Worm (Caenorhabditis elegans) whole organism, L4 larva: ENCODE measurements around the gene srt-5.

ENCODE experiments used
- ceh-62 ChIP-seq: sonication (generic microtip); optimal IDR thresholded peaks from 2 replicates; lab custom pipeline; 2017; ENCODE audit warnings: missing biosample characterization, missing genetic modification characterization
- daf-16 ChIP-seq, 3 experiments: sonication (generic microtip); optimal IDR thresholded peaks; 2 replicates each; lab custom pipeline; 2016 to 2017; ENCODE audit warnings: missing genetic modification characterization in 3 of 3, missing genetic modification reagents in 3 of 3, mild to moderate bottlenecking in 2 of 3, missing compliant biosample characterization in 2 of 3, missing biosample characterization in 1 of 3, moderate library complexity in 1 of 3
- dmd-6 ChIP-seq: fragments of 200-800 bp; sonication (Bioruptor generic); IDR thresholded peaks from 2 replicates; pipeline ENCODE4 v1.3.6; 2022; ENCODE audit warnings: missing genetic modification reagents, missing genetic modification characterization, missing compliant biosample characterization
- fkh-10 ChIP-seq: fragments of 150-350 bp; optimal IDR thresholded peaks from 2 replicates; lab custom pipeline; 2014; ENCODE audit warnings: missing biosample characterization, missing genetic modification reagents, missing genetic modification characterization
- nhr-28 ChIP-seq: fragments of 150-350 bp; optimal IDR thresholded peaks from 2 replicates; lab custom pipeline; 2014; ENCODE audit warnings: missing biosample characterization, missing genetic modification characterization
- pha-4 ChIP-seq, 2 experiments: fragments of 150-350 bp in 1 of 2; fragments of 200-800 bp in 1 of 2; sonication (Bioruptor generic) in 1 of 2; IDR thresholded peaks in 1 of 2; optimal IDR thresholded peaks in 1 of 2; 2 replicates each; pipeline versions ENCODE4 v1.3.6 to Lab custom; 2014 to 2022; ENCODE audit warnings: missing genetic modification characterization in 2 of 2, missing genetic modification reagents in 2 of 2, missing biosample characterization in 1 of 2, missing compliant biosample characterization in 1 of 2
- pqm-1 ChIP-seq: sonication (generic microtip); optimal IDR thresholded peaks from 2 replicates; lab custom pipeline; 2017; ENCODE audit warnings: missing biosample characterization, missing genetic modification characterization
- zag-1 ChIP-seq: fragments of 150-350 bp; optimal IDR thresholded peaks from 2 replicates; lab custom pipeline; 2014; ENCODE audit warnings: missing biosample characterization, missing genetic modification characterization

DNA sequence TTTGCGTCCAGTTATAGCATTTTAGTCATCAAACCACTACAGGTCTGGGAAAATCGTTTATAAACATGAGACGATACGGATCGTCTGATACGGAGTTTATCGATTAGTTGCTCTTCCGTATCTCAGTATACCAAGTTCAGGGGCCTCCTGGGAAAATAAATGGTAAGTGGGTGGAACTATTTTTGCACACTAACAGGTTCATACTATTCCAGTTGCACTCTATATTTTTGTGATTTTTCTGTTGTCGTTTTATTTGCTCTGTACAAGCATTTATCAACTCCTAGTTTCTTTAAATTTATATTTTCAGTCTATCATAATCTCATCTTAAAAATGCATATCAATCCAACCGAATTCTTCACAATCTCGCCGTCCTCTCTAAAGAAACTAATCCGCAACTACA, 34.3 kb upstream of the srt-5 start, which contains the start of gene Y73C8C.3:
- TF ChIP-seq pqm-1: no peak
- TF ChIP-seq zag-1: no peak
- TF ChIP-seq dmd-6 (GFP tag; lab: Robert Waterston, UW): no peak
- TF ChIP-seq ceh-62 (tag; lab: Kevin White, UChicago): no peak
- no peak for TF ChIP-seq fkh-10 (GFP tag; lab: Kevin White, UChicago)
- TF ChIP-seq daf-16 (GFP tag; optimal IDR thresholded peaks at IDR 0.05; lab: Kevin White, UChicago): no peak
- no peak for TF ChIP-seq daf-16 (tag; optimal IDR thresholded peaks at IDR 0.05; lab: Kevin White, UChicago)
- TF ChIP-seq nhr-28 (tag; lab: Kevin White, UChicago): no peak
- TF ChIP-seq pha-4 (GFP tag; IDR thresholded peaks at IDR 0.05; lab: Robert Waterston, UW): no peak
- no peak for TF ChIP-seq pha-4 (tag; optimal IDR thresholded peaks at IDR 0.05; lab: Kevin White, UChicago)
